Fruit fly (Drosophila melanogaster) whole organism, embryonic: ENCODE data around the gene Bet3.

Source experiments
- Abd-B ChIP-seq: fragments of 200-800 bp; sonication (Bioruptor generic); optimal IDR thresholded peaks from 2 replicates; lab custom pipeline; 2018; ENCODE audit warnings: missing biosample characterization, mild to moderate bottlenecking, missing genetic modification characterization, moderate library complexity
- Atf3 ChIP-seq: fragments of 200-800 bp; sonication (Bioruptor generic); optimal IDR thresholded peaks from 3 replicates; lab custom pipeline; 2016; ENCODE audit warnings: missing biosample characterization, missing genetic modification characterization
- CG11247 ChIP-seq: fragments of 200-800 bp; sonication (Bioruptor generic); IDR thresholded peaks from 2 replicates; pipeline ENCODE4 v1.3.6; 2022; ENCODE audit warnings: missing biosample characterization, missing genetic modification characterization
- CG12071 ChIP-seq: fragments of 200-800 bp; sonication (Bioruptor generic); optimal IDR thresholded peaks from 3 replicates; lab custom pipeline; 2018; ENCODE audit warnings: missing biosample characterization, mild to moderate bottlenecking, missing genetic modification characterization
- CG13624 ChIP-seq: fragments of 200-800 bp; sonication (Bioruptor generic); optimal IDR thresholded peaks from 2 replicates; lab custom pipeline; 2016; ENCODE audit warnings: missing biosample characterization, missing genetic modification characterization
- CG13894 ChIP-seq: fragments of 200-800 bp; sonication (Bioruptor generic); optimal IDR thresholded peaks from 3 replicates; lab custom pipeline; 2018; ENCODE audit warnings: missing biosample characterization, mild to moderate bottlenecking, missing genetic modification characterization, moderate library complexity
- CG15514 ChIP-seq: fragments of 200-800 bp; sonication (Bioruptor generic); optimal IDR thresholded peaks from 3 replicates; lab custom pipeline; 2017; ENCODE audit warnings: missing biosample characterization, missing genetic modification characterization, mild to moderate bottlenecking, moderate library complexity, missing genetic modification reagents
- CG17328 ChIP-seq: fragments of 200-800 bp; sonication (Bioruptor generic); IDR thresholded peaks from 2 replicates; pipeline ENCODE4 v1.3.6; 2022; ENCODE audit warnings: missing biosample characterization, missing genetic modification characterization
- CG17359 ChIP-seq: fragments of 200-800 bp; sonication (Bioruptor generic); optimal IDR thresholded peaks from 3 replicates; lab custom pipeline; 2018; ENCODE audit warnings: missing biosample characterization, mild to moderate bottlenecking, missing genetic modification characterization, moderate library complexity
- CG17612 ChIP-seq: fragments of 200-800 bp; sonication (Bioruptor generic); IDR thresholded peaks from 2 replicates; pipeline ENCODE4 v1.3.6; 2022; ENCODE audit warnings: missing biosample characterization, missing genetic modification characterization
- CG18599 ChIP-seq: fragments of 200-800 bp; sonication (Bioruptor generic); optimal IDR thresholded peaks from 3 replicates; lab custom pipeline; 2017; ENCODE audit warnings: missing biosample characterization, missing genetic modification characterization, mild to moderate bottlenecking, moderate library complexity, missing genetic modification reagents
- CG42726 ChIP-seq: fragments of 200-800 bp; sonication (Bioruptor generic); IDR thresholded peaks from 2 replicates; pipeline ENCODE4 v1.3.6; 2022; ENCODE audit warnings: missing biosample characterization, missing genetic modification characterization; ENCODE audit not compliant: partially characterized antibody
- CG6689 ChIP-seq: fragments of 200-800 bp; sonication (Bioruptor generic); IDR thresholded peaks from 2 replicates; pipeline ENCODE4 v1.3.6; 2022; ENCODE audit warnings: missing biosample characterization, missing genetic modification characterization
- CG7271 ChIP-seq: fragments of 200-800 bp; sonication (Bioruptor generic); optimal IDR thresholded peaks from 2 replicates; lab custom pipeline; 2018; ENCODE audit warnings: missing biosample characterization, mild to moderate bottlenecking, missing genetic modification characterization, moderate library complexity
- CG7357 ChIP-seq: fragments of 200-800 bp; sonication (Bioruptor generic); IDR thresholded peaks from 3 replicates; pipeline ENCODE4 v1.3.6; 2022; ENCODE audit warnings: missing biosample characterization, missing genetic modification characterization
- CG7963 ChIP-seq: fragments of 200-800 bp; sonication (Bioruptor generic); IDR thresholded peaks from 3 replicates; pipeline ENCODE4 v1.3.6; 2022; ENCODE audit warnings: missing biosample characterization, missing genetic modification characterization; ENCODE audit not compliant: partially characterized antibody
- CG8924 ChIP-seq: fragments of 200-800 bp; optimal IDR thresholded peaks from 3 replicates; lab custom pipeline; 2019; ENCODE audit warnings: missing biosample characterization, mild to moderate bottlenecking, missing genetic modification characterization, moderate library complexity
- CG8944 ChIP-seq: fragments of 200-800 bp; sonication (Bioruptor generic); optimal IDR thresholded peaks from 3 replicates; lab custom pipeline; 2016; ENCODE audit warnings: missing biosample characterization, missing genetic modification characterization
- CG9437 ChIP-seq: fragments of 200-800 bp; sonication (Bioruptor generic); optimal IDR thresholded peaks from 2 replicates; lab custom pipeline; 2018; ENCODE audit warnings: missing biosample characterization, mild to moderate bottlenecking, missing genetic modification characterization
- CoRest ChIP-seq: fragments of 200-800 bp; sonication (Bioruptor generic); optimal IDR thresholded peaks from 3 replicates; lab custom pipeline; 2018; ENCODE audit warnings: missing biosample characterization, mild to moderate bottlenecking, missing genetic modification characterization, moderate library complexity
- ERR ChIP-seq: fragments of 200-800 bp; sonication (Bioruptor generic); optimal IDR thresholded peaks from 2 replicates; lab custom pipeline; 2016; ENCODE audit warnings: missing biosample characterization, missing genetic modification characterization
- HLHmδ ChIP-seq: fragments of 200-800 bp; sonication (Bioruptor generic); optimal IDR thresholded peaks from 2 replicates; lab custom pipeline; 2018; ENCODE audit warnings: missing biosample characterization, mild to moderate bottlenecking, missing genetic modification characterization, moderate library complexity
- Kr ChIP-seq: fragments of 200-800 bp; sonication (Bioruptor generic); optimal IDR thresholded peaks from 2 replicates; lab custom pipeline; 2017; ENCODE audit warnings: missing biosample characterization, mild to moderate bottlenecking, missing genetic modification characterization
- Lpt ChIP-seq: fragments of >200 bp; optimal IDR thresholded peaks from 2 replicates; lab custom pipeline; 2018; ENCODE audit warnings: missing biosample characterization, missing genetic modification characterization
- MTF-1 ChIP-seq: fragments of 200-800 bp; sonication (Bioruptor generic); optimal IDR thresholded peaks from 2 replicates; lab custom pipeline; 2018; ENCODE audit warnings: missing biosample characterization, mild to moderate bottlenecking, missing genetic modification characterization, borderline replicate concordance
- Med ChIP-seq: fragments of 200-800 bp; sonication (Bioruptor generic); peaks from one replicate; lab custom pipeline; 2016; ENCODE audit warnings: missing biosample characterization, missing genetic modification characterization, mild to moderate bottlenecking, inconsistent platforms, moderate library complexity
- NC2α ChIP-seq: fragments of 200-800 bp; sonication (Bioruptor generic); optimal IDR thresholded peaks from 2 replicates; lab custom pipeline; 2016; ENCODE audit warnings: missing biosample characterization, missing genetic modification characterization
- NfI ChIP-seq: fragments of 200-800 bp; sonication (Bioruptor generic); optimal IDR thresholded peaks from 3 replicates; lab custom pipeline; 2018; ENCODE audit warnings: missing biosample characterization, mild to moderate bottlenecking, missing genetic modification characterization, moderate library complexity
- Optix ChIP-seq: fragments of 200-800 bp; sonication (Bioruptor generic); IDR thresholded peaks from 3 replicates; pipeline ENCODE4 v1.3.6; 2022; ENCODE audit warnings: missing biosample characterization, missing genetic modification characterization
- YL-1 ChIP-seq: fragments of 200-800 bp; sonication (Bioruptor generic); optimal IDR thresholded peaks from 3 replicates; lab custom pipeline; 2017; ENCODE audit warnings: missing biosample characterization, mild to moderate bottlenecking, missing genetic modification characterization
- az2 ChIP-seq: fragments of 200-800 bp; sonication (Bioruptor generic); optimal IDR thresholded peaks from 3 replicates; lab custom pipeline; 2016; ENCODE audit warnings: missing biosample characterization, missing genetic modification characterization
- cg ChIP-seq: fragments of 200-800 bp; sonication (Bioruptor generic); optimal IDR thresholded peaks from 3 replicates; lab custom pipeline; 2019; ENCODE audit warnings: missing biosample characterization, mild to moderate bottlenecking, missing genetic modification characterization, moderate library complexity
- ci ChIP-seq: fragments of 200-800 bp; sonication (Bioruptor generic); IDR thresholded peaks from 3 replicates; pipeline ENCODE4 v1.3.6; 2022; ENCODE audit warnings: missing biosample characterization, missing genetic modification characterization
- ems ChIP-seq: fragments of 200-800 bp; sonication (Bioruptor generic); optimal IDR thresholded peaks from 3 replicates; lab custom pipeline; 2016; ENCODE audit warnings: missing biosample characterization, missing genetic modification characterization
- eve ChIP-seq, 2 experiments: fragments of >200 bp; optimal IDR thresholded peaks; 2 replicates each; lab custom pipeline; 2017; ENCODE audit warnings: missing biosample characterization in 2 of 2, missing genetic modification characterization in 2 of 2
- gsb-n ChIP-seq: fragments of 200-800 bp; sonication (Bioruptor generic); optimal IDR thresholded peaks from 3 replicates; lab custom pipeline; 2018; ENCODE audit warnings: missing biosample characterization, mild to moderate bottlenecking, missing genetic modification characterization
- hbn ChIP-seq: fragments of 200-800 bp; sonication (Bioruptor generic); IDR thresholded peaks from 2 replicates; pipeline ENCODE4 v1.3.6; 2022; ENCODE audit warnings: missing biosample characterization, missing genetic modification characterization; ENCODE audit not compliant: partially characterized antibody
- insv ChIP-seq, 2 experiments: fragments of 200-800 bp; sonication (Bioruptor generic); optimal IDR thresholded peaks; 3 replicates each; lab custom pipeline; 2016 to 2018; ENCODE audit warnings: missing biosample characterization in 2 of 2, missing genetic modification characterization in 2 of 2
- lilli ChIP-seq: fragments of 200-800 bp; sonication (Bioruptor generic); optimal IDR thresholded peaks from 3 replicates; lab custom pipeline; 2016; ENCODE audit warnings: missing biosample characterization, missing genetic modification characterization
- lola ChIP-seq, 3 experiments: fragments of >200 bp in 2 of 3; fragments of 200-800 bp in 1 of 3; sonication (Bioruptor generic) in 1 of 3; optimal IDR thresholded peaks; 2 replicates each; lab custom pipeline; 2017 to 2019; ENCODE audit warnings: missing biosample characterization in 3 of 3, missing genetic modification characterization in 3 of 3, mild to moderate bottlenecking in 1 of 3, moderate library complexity in 1 of 3
- nmo ChIP-seq: fragments of 200-800 bp; sonication (Bioruptor generic); optimal IDR thresholded peaks from 2 replicates; lab custom pipeline; 2018; ENCODE audit warnings: missing biosample characterization, mild to moderate bottlenecking, missing genetic modification characterization, moderate library complexity
- pb ChIP-seq: fragments of 200-800 bp; sonication (Bioruptor generic); optimal IDR thresholded peaks from 3 replicates; lab custom pipeline; 2016; ENCODE audit warnings: missing biosample characterization, missing genetic modification characterization
- peb ChIP-seq: fragments of 200-800 bp; sonication (Bioruptor generic); IDR thresholded peaks from 2 replicates; pipeline ENCODE4 v1.3.6; 2022; ENCODE audit warnings: missing biosample characterization, missing genetic modification characterization
- prd ChIP-seq, 3 experiments: fragments of >200 bp in 2 of 3; fragments of 200-800 bp in 1 of 3; sonication (Bioruptor generic) in 1 of 3; optimal IDR thresholded peaks in 2 of 3; IDR thresholded peaks in 1 of 3; 2 replicates in 2 of 3; 3 replicates in 1 of 3; pipeline versions ENCODE4 v1.3.6 to Lab custom; 2017 to 2022; ENCODE audit warnings: missing biosample characterization in 1 of 3, missing genetic modification characterization in 1 of 3
- pros ChIP-seq: fragments of 200-800 bp; sonication (Bioruptor generic); optimal IDR thresholded peaks from 3 replicates; lab custom pipeline; 2019; ENCODE audit warnings: missing biosample characterization, mild to moderate bottlenecking, missing genetic modification characterization, moderate library complexity
- scrt ChIP-seq: fragments of 200-800 bp; sonication (Bioruptor generic); optimal IDR thresholded peaks from 2 replicates; lab custom pipeline; 2018; ENCODE audit warnings: missing biosample characterization, mild to moderate bottlenecking, missing genetic modification characterization, moderate library complexity
- slbo ChIP-seq: fragments of 200-800 bp; sonication (Bioruptor generic); IDR thresholded peaks from 2 replicates; pipeline ENCODE4 v1.3.6; 2022; ENCODE audit warnings: missing biosample characterization, missing genetic modification characterization
- slou ChIP-seq: fragments of 200-800 bp; sonication (Bioruptor generic); optimal IDR thresholded peaks from 3 replicates; lab custom pipeline; 2016; ENCODE audit warnings: missing biosample characterization, missing genetic modification characterization
- stwl ChIP-seq: fragments of 200-800 bp; sonication (Bioruptor generic); optimal IDR thresholded peaks from 3 replicates; lab custom pipeline; 2018; ENCODE audit warnings: missing biosample characterization, mild to moderate bottlenecking, missing genetic modification characterization, moderate library complexity
- trem ChIP-seq: fragments of 200-800 bp; optimal IDR thresholded peaks from 3 replicates; lab custom pipeline; 2019; ENCODE audit warnings: missing biosample characterization, mild to moderate bottlenecking, missing genetic modification characterization, moderate library complexity

The Bet3 gene

DNA sequence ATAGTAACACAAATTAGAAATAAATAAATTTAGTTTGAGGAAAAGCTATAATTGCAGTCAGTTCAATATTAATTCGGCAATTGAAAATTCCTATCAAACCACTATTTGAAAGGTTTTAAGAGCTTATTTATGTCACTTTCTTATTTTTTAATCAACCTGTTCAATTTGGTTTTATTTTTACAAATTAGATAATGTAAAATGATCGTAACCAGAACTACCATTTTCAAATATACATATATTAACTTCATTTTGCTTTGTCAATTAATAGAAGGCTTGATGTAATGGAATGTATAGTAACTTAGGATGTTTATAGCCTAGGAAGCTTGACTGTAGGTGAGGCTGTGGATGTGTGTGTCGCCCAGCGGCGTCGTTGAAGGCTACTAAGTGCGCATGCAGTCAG, 24.5 kb upstream of the Bet3 start (continued):
- TF ChIP-seq Optix (GFP tag; lab: Robert Waterston, UW) (no peak), CG12071 (no peak), nmo (GFP tag; lab: Kevin White, UChicago) (peak; percentile 35), CG8924 (tag; lab: Kevin White, UChicago) (peak; percentile 41), CG13624 (GFP tag; lab: Kevin White, UChicago) (no peak), eve (GFP tag; optimal IDR thresholded peaks at IDR 0.05; lab: Kevin White, UChicago) (no peak), CG15514 (no peak), CG42726 (no peak), lola (GFP tag; optimal IDR thresholded peaks at IDR 0.05; lab: Kevin White, UChicago) (peak in 1 of 3 experiments; percentile 2), hbn (no peak), gsb-n (tag; lab: Kevin White, UChicago) (no peak), Med (peak; percentile 55), Lpt (GFP tag; lab: Kevin White, UChicago) (no peak), Abd-B (GFP tag; lab: Kevin White, UChicago) (no peak), slou (GFP tag; lab: Kevin White, UChicago) (no peak), CG6689 (peak; percentile 28; the same call in 1 of the 2 replicates), YL-1 (GFP tag; lab: Kevin White, UChicago) (no peak), Atf3 (GFP tag; lab: Kevin White, UChicago) (no peak), trem (no peak), NC2α (GFP tag; lab: Kevin White, UChicago) (no peak), insv (GFP tag; optimal IDR thresholded peaks at IDR 0.05; lab: Kevin White, UChicago) (no peak), lilli (GFP tag; lab: Kevin White, UChicago) (peak; percentile 29), peb (GFP tag; lab: Robert Waterston, UW) (no peak), pros (GFP tag; lab: Kevin White, UChicago) (no peak), CG17328 (GFP tag; lab: Robert Waterston, UW) (no peak), az2 (GFP tag; lab: Kevin White, UChicago) (peak; percentile 15), CG17359 (tag; lab: Kevin White, UChicago) (peak; percentile 4), MTF-1 (no peak), CG9437 (GFP tag; lab: Kevin White, UChicago) (peak; percentile 10), ERR (GFP tag; lab: Kevin White, UChicago) (no peak), CG7963 (GFP tag; lab: Robert Waterston, UW) (no peak), pb (GFP tag; lab: Kevin White, UChicago) (no peak), NfI (GFP tag; lab: Kevin White, UChicago) (no peak), cg (GFP tag; lab: Kevin White, UChicago) (no peak), CG7357 (no peak), CG18599 (GFP tag; lab: Kevin White, UChicago) (peak; percentile 58), CG11247 (no peak), ems (GFP tag; lab: Kevin White, UChicago) (no peak), CG7271 (tag; lab: Kevin White, UChicago) (no peak), CoRest (tag; lab: Kevin White, UChicago) (peak; percentile 17), prd (optimal IDR thresholded peaks at IDR 0.05; lab: Kevin White, UChicago) (no peak), prd (GFP tag; IDR thresholded peaks at IDR 0.05; lab: Robert Waterston, UW) (0 out of 3 replicates have a peak, but pooled peaks have one; percentile 10), CG8944 (GFP tag; lab: Kevin White, UChicago) (no peak), slbo (no peak), CG13894 (tag; lab: Kevin White, UChicago) (no peak), stwl (tag; lab: Kevin White, UChicago) (no peak), CG17612 (GFP tag; lab: Robert Waterston, UW) (no peak), ci (no peak), scrt (no peak), HLHmδ (GFP tag; lab: Kevin White, UChicago) (no peak), Kr (GFP tag; lab: Kevin White, UChicago) (no peak)
